Fruit fly (Drosophila melanogaster): ENCODE data around the gene hid.

hid gene

DNA sequence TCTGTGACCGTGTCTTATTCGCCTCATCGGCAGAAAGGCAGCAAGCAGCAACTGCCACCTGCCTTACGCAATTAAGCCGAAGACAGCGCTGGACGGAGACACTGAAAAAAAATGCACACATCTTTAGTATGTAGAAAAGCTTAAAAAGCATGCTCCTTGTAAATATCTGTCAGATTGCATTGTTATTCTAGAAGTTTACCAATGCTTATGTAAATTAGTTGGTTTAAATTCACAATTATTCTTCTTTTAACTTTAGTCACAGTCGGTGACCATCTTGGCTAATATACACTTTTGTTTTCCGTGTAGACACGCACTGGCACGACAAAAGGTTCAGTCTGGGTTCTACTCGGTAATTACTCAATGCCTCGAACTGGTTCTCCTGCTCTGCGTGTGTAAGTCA is 30.2 kb upstream of the hid start (continued):
- TF ChIP-seq CG1529 (GFP tag; optimal IDR thresholded peaks at IDR 0.05) (peak; percentile 33), CG5245 (GFP tag; optimal IDR thresholded peaks at IDR 0.05) (peak; percentile 12), NfI (GFP tag; optimal IDR thresholded peaks at IDR 0.05) (peak; percentile 34), bsh (GFP tag; optimal IDR thresholded peaks at IDR 0.05) (peak; percentile 79 to 84), CG4328 (GFP tag; optimal IDR thresholded peaks at IDR 0.05) (no peak), CG13296 (GFP tag; optimal IDR thresholded peaks at IDR 0.05) (no peak), sima (GFP tag; optimal IDR thresholded peaks at IDR 0.05) (peak; percentile 13), twi (tag; optimal IDR thresholded peaks at IDR 0.05) (peak; percentile 2), salm (tag; optimal IDR thresholded peaks at IDR 0.05) (no peak), CG9817 (tag; optimal IDR thresholded peaks at IDR 0.05) (peak; percentile 7), CG31365 (tag; optimal IDR thresholded peaks at IDR 0.05) (no peak), B-H1 (GFP tag; IDR thresholded peaks at IDR 0.05) (no peak), TFAM (GFP tag; optimal IDR thresholded peaks at IDR 0.05) (no peak), CG4617 (GFP tag; optimal IDR thresholded peaks at IDR 0.05; ENCODE audit: borderline replicate concordance) (no peak), Camta (GFP tag; optimal IDR thresholded peaks at IDR 0.05) (peak; percentile 40), Vsx1 (GFP tag; optimal IDR thresholded peaks at IDR 0.05) (peak; percentile 27), Ets65A (GFP tag) (peak; percentile 7), Hey (tag; optimal IDR thresholded peaks at IDR 0.05) (no peak), CG18476 (GFP tag; optimal IDR thresholded peaks at IDR 0.05) (peak; percentile 38), Oli (tag; optimal IDR thresholded peaks at IDR 0.05) (peak; percentile 20), da (GFP tag; optimal IDR thresholded peaks at IDR 0.05) (no peak), CG14441 (GFP tag; IDR thresholded peaks at IDR 0.05) (0 out of 2 replicates have a peak, but pooled peaks have one; percentile 16), CG16863 (GFP tag; optimal IDR thresholded peaks at IDR 0.05) (peak; percentile 50), pho (GFP tag; optimal IDR thresholded peaks at IDR 0.05) (peak; percentile 10), CHES-1-like (GFP tag; optimal IDR thresholded peaks at IDR 0.05) (peak; percentile 13), Drgx (GFP tag; IDR thresholded peaks at IDR 0.05) (peak; percentile 18; the same call in 1 of the 2 replicates), Deaf1 (tag; optimal IDR thresholded peaks at IDR 0.05) (peak; percentile 32), CG1647 (GFP tag; optimal IDR thresholded peaks at IDR 0.05) (peak; percentile 4), klu (GFP tag; IDR thresholded peaks at IDR 0.05) (0 out of 2 replicates have a peak, but pooled peaks have one; percentile 18), CG7745 (tag; optimal IDR thresholded peaks at IDR 0.05) (peak; percentile 55), CG34224 (GFP tag; IDR thresholded peaks at IDR 0.05; ENCODE audit: partially characterized antibody) (no peak), hkb (optimal IDR thresholded peaks at IDR 0.05) (no peak), hkb (GFP tag; IDR thresholded peaks at IDR 0.05) (no peak), CG6254 (GFP tag; optimal IDR thresholded peaks at IDR 0.05) (peak; percentile 62), CG7556 (GFP tag; optimal IDR thresholded peaks at IDR 0.05) (peak; percentile 50), Dek (tag; optimal IDR thresholded peaks at IDR 0.05) (no peak), ara (GFP tag; IDR thresholded peaks at IDR 0.05) (peak; percentile 61; the same call in 1 of the 2 replicates), Bdp1 (GFP tag; optimal IDR thresholded peaks at IDR 0.05) (peak; percentile 1), CG11247 (GFP tag; IDR thresholded peaks at IDR 0.05) (no peak), vnd (GFP tag; IDR thresholded peaks at IDR 0.05; ENCODE audit: partially characterized antibody) (no peak), otp (GFP tag; IDR thresholded peaks at IDR 0.05) (0 out of 3 replicates have a peak, but pooled peaks have one; percentile 57), corto (GFP tag; optimal IDR thresholded peaks at IDR 0.05) (peak; percentile 41), bab2 (GFP tag; optimal IDR thresholded peaks at IDR 0.05) (peak; percentile 51), CG2116 (GFP tag; optimal IDR thresholded peaks at IDR 0.05) (no peak), CG14965 (GFP tag; optimal IDR thresholded peaks at IDR 0.05; ENCODE audit: borderline replicate concordance) (no peak), CG13424 (tag; optimal IDR thresholded peaks at IDR 0.05) (peak; percentile 24), ash1 (GFP tag; optimal IDR thresholded peaks at IDR 0.05) (no peak), Meics (GFP tag; optimal IDR thresholded peaks at IDR 0.05) (peak; percentile 42), slp2 (GFP tag; optimal IDR thresholded peaks at IDR 0.05) (peak; percentile 34), CG7786 (GFP tag; optimal IDR thresholded peaks at IDR 0.05) (peak; percentile 35), Atf3 (GFP tag; optimal IDR thresholded peaks at IDR 0.05) (peak; percentile 40)

Measured in whole organism, embryonic.